Worm (Caenorhabditis elegans) whole organism, mixed stage, embryonic: ENCODE measurements around the gene ceh-7.

Experiments used
- M03D4.4 ChIP-seq: sonication (generic microtip); optimal IDR thresholded peaks from 2 replicates; lab custom pipeline; 2017; ENCODE audit warnings: mild to moderate bottlenecking, missing genetic modification characterization, missing compliant biosample characterization
- ceh-43 ChIP-seq: fragments of 200-800 bp; sonication (Bioruptor generic); optimal IDR thresholded peaks from 2 replicates; lab custom pipeline; 2018; ENCODE audit warnings: mild to moderate bottlenecking, missing genetic modification characterization, moderate library complexity, missing compliant biosample characterization
- ceh-83 ChIP-seq: fragments of 200-800 bp; sonication (Bioruptor generic); optimal IDR thresholded peaks from 2 replicates; lab custom pipeline; 2018; ENCODE audit warnings: mild to moderate bottlenecking, missing genetic modification characterization, missing compliant biosample characterization
- ces-1 ChIP-seq: fragments of 150-350 bp; optimal IDR thresholded peaks from 2 replicates; lab custom pipeline; 2014; ENCODE audit warnings: missing biosample characterization, missing genetic modification reagents, missing genetic modification characterization
- cnd-1 ChIP-seq: fragments of 200-800 bp; sonication (Bioruptor generic); optimal IDR thresholded peaks from 2 replicates; lab custom pipeline; 2018; ENCODE audit warnings: mild to moderate bottlenecking, missing genetic modification characterization, missing compliant biosample characterization
- drap-1 ChIP-seq: fragments of 200-800 bp; sonication (Bioruptor generic); optimal IDR thresholded peaks from 3 replicates; lab custom pipeline; 2018; ENCODE audit warnings: mild to moderate bottlenecking, missing genetic modification characterization, missing compliant biosample characterization
- elt-1 ChIP-seq: sonication (generic microtip); optimal IDR thresholded peaks from 2 replicates; lab custom pipeline; 2017; ENCODE audit warnings: missing genetic modification characterization, mild to moderate bottlenecking, missing compliant biosample characterization, antibody characterized with exemption, moderate library complexity, borderline replicate concordance; ENCODE audit not compliant: insufficient read depth
- elt-3 ChIP-seq: fragments of 150-350 bp; optimal IDR thresholded peaks from 2 replicates; lab custom pipeline; 2014; ENCODE audit warnings: missing biosample characterization, missing genetic modification characterization
- ham-2 ChIP-seq: fragments of 200-800 bp; sonication (Bioruptor generic); optimal IDR thresholded peaks from 2 replicates; lab custom pipeline; 2018; ENCODE audit warnings: mild to moderate bottlenecking, missing genetic modification characterization, missing compliant biosample characterization
- hlh-1 ChIP-seq: fragments of 150-350 bp; optimal IDR thresholded peaks from 2 replicates; lab custom pipeline; 2014; ENCODE audit warnings: missing biosample characterization, missing genetic modification reagents, missing genetic modification characterization
- mep-1 ChIP-seq: fragments of 150-350 bp; optimal IDR thresholded peaks from 2 replicates; lab custom pipeline; 2017; ENCODE audit warnings: missing biosample characterization, missing genetic modification reagents, missing genetic modification characterization, inconsistent platforms
- nhr-12 ChIP-seq: fragments of 150-350 bp; optimal IDR thresholded peaks from 2 replicates; lab custom pipeline; 2014; ENCODE audit warnings: missing biosample characterization, missing genetic modification characterization
- nhr-2 ChIP-seq: fragments of 150-350 bp; optimal IDR thresholded peaks from 2 replicates; lab custom pipeline; 2014; ENCODE audit warnings: missing biosample characterization, missing genetic modification characterization
- nhr-237 ChIP-seq: fragments of 150-350 bp; optimal IDR thresholded peaks from 2 replicates; lab custom pipeline; 2014; ENCODE audit warnings: missing biosample characterization, missing genetic modification characterization
- nhr-28 ChIP-seq: fragments of 150-350 bp; optimal IDR thresholded peaks from 2 replicates; lab custom pipeline; 2014; ENCODE audit warnings: missing biosample characterization, missing genetic modification characterization
- pha-4 ChIP-seq: fragments of 150-350 bp; optimal IDR thresholded peaks from 2 replicates; lab custom pipeline; 2018; ENCODE audit warnings: missing biosample characterization, missing genetic modification reagents, missing genetic modification characterization
- sem-2 ChIP-seq: fragments of 200-800 bp; sonication (Bioruptor generic); optimal IDR thresholded peaks from 2 replicates; lab custom pipeline; 2018; ENCODE audit warnings: mild to moderate bottlenecking, missing genetic modification characterization, missing compliant biosample characterization
- snpc-4 ChIP-seq: fragments of 150-350 bp; optimal IDR thresholded peaks from 2 replicates; lab custom pipeline; 2014; ENCODE audit warnings: missing biosample characterization, missing genetic modification characterization
- sptf-1 ChIP-seq: sonication (generic microtip); optimal IDR thresholded peaks from 2 replicates; lab custom pipeline; 2017; ENCODE audit warnings: mild to moderate bottlenecking, missing genetic modification characterization, moderate library complexity, missing compliant biosample characterization
- tbx-8 ChIP-seq: fragments of 200-800 bp; sonication (Bioruptor generic); optimal IDR thresholded peaks from 2 replicates; lab custom pipeline; 2018; ENCODE audit warnings: mild to moderate bottlenecking, missing genetic modification characterization, moderate library complexity, missing compliant biosample characterization
- unc-62 ChIP-seq: fragments of 150-350 bp; optimal IDR thresholded peaks from 2 replicates; lab custom pipeline; 2014; ENCODE audit warnings: missing biosample characterization, missing genetic modification reagents, missing genetic modification characterization
- zip-8 ChIP-seq: fragments of 150-350 bp; optimal IDR thresholded peaks from 2 replicates; lab custom pipeline; 2014; ENCODE audit warnings: missing biosample characterization, missing genetic modification characterization

The ceh-7 gene

ce11 chrII:8740326-8740949 lies 36.8 kb upstream of the ceh-7 start:
- TF ChIP-seq cnd-1 (tag; lab: Kevin White, UChicago) (no peak), nhr-237 (tag; lab: Kevin White, UChicago) (peak; percentile 14), elt-1 (tag; lab: Kevin White, UChicago) (no peak)

- TF ChIP-seq M03D4.4 (tag; lab: Kevin White, UChicago): no peak
- no peak for TF ChIP-seq mep-1 (tag; lab: Kevin White, UChicago)
- no peak for TF ChIP-seq nhr-2 (tag; lab: Kevin White, UChicago)
- no peak for TF ChIP-seq cnd-1 (tag; lab: Kevin White, UChicago)
- TF ChIP-seq sptf-1 (tag; lab: Kevin White, UChicago): no peak
- TF ChIP-seq nhr-12 (tag; lab: Kevin White, UChicago): no peak
- no peak for TF ChIP-seq drap-1 (GFP tag; lab: Kevin White, UChicago)
- TF ChIP-seq ceh-43 (GFP tag; lab: Kevin White, UChicago): no peak
- TF ChIP-seq sem-2 (GFP tag; lab: Kevin White, UChicago): no peak
- no peak for TF ChIP-seq zip-8 (tag; lab: Kevin White, UChicago)
- TF ChIP-seq ces-1: no peak
Measured at ce11 chrII:8738955-8739354, 35.3 kb upstream of the ceh-7 start.

- TF ChIP-seq ham-2 (GFP tag; lab: Kevin White, UChicago) (no peak), nhr-12 (tag; lab: Kevin White, UChicago) (no peak), hlh-1 (no peak), tbx-8 (GFP tag; lab: Kevin White, UChicago) (no peak), unc-62 (no peak), sem-2 (GFP tag; lab: Kevin White, UChicago) (no peak), cnd-1 (tag; lab: Kevin White, UChicago) (no peak), pha-4 (no peak)
Measured at ce11 chrII:8738244-8738643, 34.6 kb upstream of the ceh-7 start.

ce11 chrII:8737456-8737855 lies 33.8 kb upstream of the ceh-7 start, which contains the start of gene idpb-4:
Gene idpb-4, minus strand, starts transcription at chrII:8737556.
- TF ChIP-seq ham-2 (GFP tag; lab: Kevin White, UChicago) (no peak), zip-8 (tag; lab: Kevin White, UChicago) (peak; percentile 72)

- no peak for TF ChIP-seq snpc-4
- TF ChIP-seq pha-4: peak; percentile 44
Measured at ce11 chrII:8733627-8734026, 30.0 kb upstream of the ceh-7 start.

- TF ChIP-seq nhr-2 (tag; lab: Kevin White, UChicago) (no peak), pha-4 (peak; percentile 96), nhr-237 (tag; lab: Kevin White, UChicago) (no peak), snpc-4 (no peak), cnd-1 (tag; lab: Kevin White, UChicago) (no peak), elt-3 (tag; lab: Kevin White, UChicago) (no peak), tbx-8 (GFP tag; lab: Kevin White, UChicago) (no peak), sptf-1 (tag; lab: Kevin White, UChicago) (no peak), nhr-28 (no peak)
Measured at ce11 chrII:8732339-8733100, 28.9 kb upstream of the ceh-7 start, which contains the start of gene rol-6. Gene rol-6, plus strand, starts transcription at chrII:8733050.

- no peak for TF ChIP-seq ceh-83 (GFP tag; lab: Kevin White, UChicago)
- TF ChIP-seq pha-4: peak; percentile 96
- TF ChIP-seq, all 35 proteins: peak for 1
Measured at ce11 chrII:8731736-8732229, 28.2 kb upstream of the ceh-7 start.
